Fruit fly (Drosophila melanogaster): ENCODE measurements around the gene Orct.

The Orct gene

DNA sequence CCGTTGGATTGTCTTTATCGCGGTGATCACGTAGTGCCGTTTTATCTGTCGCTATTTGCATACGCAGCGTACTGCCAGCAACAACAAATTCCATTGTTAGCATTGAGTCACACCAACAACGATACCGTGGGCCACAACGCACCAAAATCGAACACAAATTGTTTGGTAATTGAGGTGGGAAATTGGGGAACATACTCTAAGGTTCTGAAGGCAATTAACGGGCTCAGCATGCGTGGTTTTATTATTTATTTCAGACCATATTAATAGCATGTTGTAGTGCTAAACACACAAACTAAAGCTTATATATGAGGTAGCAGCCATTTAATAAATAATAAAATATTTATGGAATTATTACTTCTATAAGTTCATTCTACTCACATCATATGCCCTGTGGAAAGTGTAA lies 22.5 kb downstream of the Orct start (continued):
- TF ChIP-seq tio (GFP tag; optimal IDR thresholded peaks at IDR 0.05) (no peak), CG3838 (GFP tag; optimal IDR thresholded peaks at IDR 0.05) (no peak), Aef1 (GFP tag; IDR thresholded peaks at IDR 0.05) (peak; percentile 47; the same call in 1 of the 3 replicates), CG15073 (GFP tag; optimal IDR thresholded peaks at IDR 0.05) (no peak), CG11247 (GFP tag; IDR thresholded peaks at IDR 0.05) (no peak), ap (GFP tag; IDR thresholded peaks at IDR 0.05) (0 out of 2 replicates have a peak, but pooled peaks have one; percentile 13), H15 (GFP tag; IDR thresholded peaks at IDR 0.05) (no peak), dmrt11E (tag; optimal IDR thresholded peaks at IDR 0.05) (peak; percentile 57), ftz-f1 (GFP tag; optimal IDR thresholded peaks at IDR 0.05) (no peak), CG10979 (tag; optimal IDR thresholded peaks at IDR 0.05) (peak; percentile 33), Xrp1 (GFP tag; IDR thresholded peaks at IDR 0.05) (peak; percentile 17; the same call in 1 of the 2 replicates), CG12659 (GFP tag; optimal IDR thresholded peaks at IDR 0.05) (no peak), Nf-YB (GFP tag; optimal IDR thresholded peaks at IDR 0.05) (no peak), sr (GFP tag; IDR thresholded peaks at IDR 0.05) (0 out of 3 replicates have a peak, but pooled peaks have one; percentile 19), sens (GFP tag) (peak; percentile 86), E2f1 (GFP tag; IDR thresholded peaks at IDR 0.05) (0 out of 2 replicates have a peak, but pooled peaks have one; percentile 16), gcm (GFP tag; optimal IDR thresholded peaks at IDR 0.05) (peak; percentile 38), grn (GFP tag; optimal IDR thresholded peaks at IDR 0.05) (peak; percentile 16), HLHmδ (GFP tag; optimal IDR thresholded peaks at IDR 0.05) (peak; percentile 65), nmo (GFP tag; optimal IDR thresholded peaks at IDR 0.05) (peak; percentile 24), fd96Cb (tag; optimal IDR thresholded peaks at IDR 0.05) (peak; percentile 20), ATbp (GFP tag; optimal IDR thresholded peaks at IDR 0.05) (peak; percentile 39), cwo (GFP tag; optimal IDR thresholded peaks at IDR 0.05) (no peak), Opbp (GFP tag; IDR thresholded peaks at IDR 0.05; ENCODE audit: partially characterized antibody) (no peak), Doc3 (GFP tag; IDR thresholded peaks at IDR 0.05; ENCODE audit: partially characterized antibody) (no peak), pan (optimal IDR thresholded peaks at IDR 0.05) (no peak), pan (GFP tag; optimal IDR thresholded peaks at IDR 0.05 in 1 of 2, IDR thresholded peaks at IDR 0.05 in 1 of 2) (no peak), Atf6 (GFP tag; IDR thresholded peaks at IDR 0.05) (no peak), salm (tag; optimal IDR thresholded peaks at IDR 0.05) (no peak), wek (GFP tag; optimal IDR thresholded peaks at IDR 0.05) (peak; percentile 52), lab (GFP tag; optimal IDR thresholded peaks at IDR 0.05) (peak; percentile 54), CG42726 (GFP tag; IDR thresholded peaks at IDR 0.05; ENCODE audit: partially characterized antibody) (no peak), ken (GFP tag; IDR thresholded peaks at IDR 0.05) (peak; percentile 44; the same call in 2 of the 3 replicates), CG31441 (GFP tag; IDR thresholded peaks at IDR 0.05) (peak; percentile 58), CG15011 (GFP tag; optimal IDR thresholded peaks at IDR 0.05) (peak; percentile 10), CG18764 (GFP tag; optimal IDR thresholded peaks at IDR 0.05) (no peak), Lpt (GFP tag; optimal IDR thresholded peaks at IDR 0.05) (no peak), zf30C (GFP tag; optimal IDR thresholded peaks at IDR 0.05) (no peak), amos (GFP tag; IDR thresholded peaks at IDR 0.05; ENCODE audit: partially characterized antibody) (no peak), CG11696 (GFP tag; IDR thresholded peaks at IDR 0.05) (no peak), CG17385 (GFP tag; optimal IDR thresholded peaks at IDR 0.05) (peak; percentile 16), CG10267 (tag; optimal IDR thresholded peaks at IDR 0.05) (peak; percentile 12), kay (GFP tag; optimal IDR thresholded peaks at IDR 0.05) (peak; percentile 24), CG14710 (tag; optimal IDR thresholded peaks at IDR 0.05) (peak; percentile 26), lola (GFP tag; optimal IDR thresholded peaks at IDR 0.05) (peak in 1 of 3 experiments; percentile 25), CG13894 (tag; optimal IDR thresholded peaks at IDR 0.05) (no peak), chinmo (GFP tag; IDR thresholded peaks at IDR 0.05; ENCODE audit: partially characterized antibody) (peak; percentile 62; the same call in 1 of the 4 replicates), sd (tag; optimal IDR thresholded peaks at IDR 0.05) (peak; percentile 24), zfh2 (GFP tag; optimal IDR thresholded peaks at IDR 0.05) (no peak), CG15269 (tag; optimal IDR thresholded peaks at IDR 0.05) (peak; percentile 36)
